Worm (Caenorhabditis elegans) whole organism, young adult: ENCODE results near the gene F18E3.12.

Experiments used
- bed-2 ChIP-seq: fragments of 200-800 bp; sonication (Bioruptor generic); IDR thresholded peaks from 2 replicates; pipeline ENCODE4 v1.3.6; 2022; ENCODE audit warnings: missing genetic modification reagents, missing genetic modification characterization, missing compliant biosample characterization
- lin-35 ChIP-seq, 3 experiments: fragments of 150-350 bp in 2 of 3; sonication (generic microtip) in 1 of 3; optimal IDR thresholded peaks; 2 replicates each; lab custom pipeline; 2014 to 2018; ENCODE audit warnings: missing biosample characterization in 3 of 3, missing genetic modification characterization in 3 of 3, missing genetic modification reagents in 3 of 3
- pha-4 ChIP-seq: fragments of 150-350 bp; sonication (generic microtip); optimal IDR thresholded peaks from 2 replicates; lab custom pipeline; 2014; ENCODE audit warnings: missing biosample characterization, missing genetic modification reagents, missing genetic modification characterization

DNA sequence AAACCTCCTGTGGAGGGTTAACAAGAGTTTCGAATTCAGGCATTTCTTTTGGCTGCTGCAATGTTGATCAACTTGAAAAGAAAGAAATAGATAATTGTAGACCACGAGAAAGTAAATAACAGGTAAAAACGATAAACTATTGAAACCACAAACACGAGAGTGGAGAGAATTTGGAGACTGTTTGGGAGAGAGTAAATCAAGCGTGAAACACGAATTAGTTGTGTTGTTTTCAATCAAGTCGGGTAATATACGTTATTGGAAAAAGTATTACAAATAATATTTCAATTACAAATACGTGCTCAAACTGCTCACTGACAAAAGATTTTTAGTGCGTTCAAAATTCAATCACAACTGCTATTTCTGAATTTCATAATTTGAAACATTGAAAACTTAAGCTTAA is 33.8 kb upstream of the F18E3.12 start, which contains the start of gene C03G6.17:
- TF ChIP-seq lin-35 (GFP tag; optimal IDR thresholded peaks at IDR 0.05; lab: Kevin White, UChicago) (no peak), pha-4 (tag; lab: Kevin White, UChicago) (no peak), bed-2 (GFP tag; lab: Robert Waterston, UW) (no peak)
